Worm (Caenorhabditis elegans) whole organism, L1 larva: Measurements from ENCODE around the gene W02F12.8.

Source experiments
- blmp-1 ChIP-seq: fragments of 150-350 bp; optimal IDR thresholded peaks from 2 replicates; lab custom pipeline; 2014; ENCODE audit warnings: missing biosample characterization, missing genetic modification characterization
- isw-1 ChIP-seq: fragments of 200-800 bp; sonication (Bioruptor generic); IDR thresholded peaks from 2 replicates; pipeline ENCODE4 v1.3.6; 2022; ENCODE audit warnings: missing genetic modification characterization, missing compliant biosample characterization
- nhr-90 ChIP-seq: sonication (generic microtip); optimal IDR thresholded peaks from 2 replicates; lab custom pipeline; 2016; ENCODE audit warnings: mild to moderate bottlenecking, missing genetic modification characterization, missing compliant biosample characterization; ENCODE audit not compliant: poor library complexity

- no peak for TF ChIP-seq isw-1
- TF ChIP-seq blmp-1, result no peak
- no peak for TF ChIP-seq nhr-90 (tag; lab: Kevin White, UChicago)
Observed at ce11 chrV:6726279-6726678, 31.7 kb upstream of the W02F12.8 start.
